Fruit fly (Drosophila melanogaster) whole organism: ENCODE measurements around the gene CG14669.

Experiments
- CG8478 ChIP-seq: fragments of >200 bp; optimal IDR thresholded peaks from 2 replicates; lab custom pipeline; 2018; ENCODE audit warnings: inconsistent platforms
- Dll ChIP-seq: fragments of >200 bp; optimal IDR thresholded peaks from 2 replicates; lab custom pipeline; 2017
- EcR ChIP-seq, 2 experiments: fragments of >200 bp; optimal IDR thresholded peaks; 2 replicates each; lab custom pipeline; 2017; ENCODE audit warnings: missing biosample characterization in 2 of 2, missing genetic modification characterization in 2 of 2, missing genetic modification reagents in 2 of 2
- pan ChIP-seq: fragments of >200 bp; optimal IDR thresholded peaks from 2 replicates; lab custom pipeline; 2017
- psq ChIP-seq: fragments of >200 bp; optimal IDR thresholded peaks from 2 replicates; lab custom pipeline; 2017
- usp ChIP-seq: fragments of >200 bp; optimal IDR thresholded peaks from 2 replicates; lab custom pipeline; 2017; ENCODE audit warnings: missing biosample characterization, missing genetic modification characterization, mixed read lengths

DNA sequence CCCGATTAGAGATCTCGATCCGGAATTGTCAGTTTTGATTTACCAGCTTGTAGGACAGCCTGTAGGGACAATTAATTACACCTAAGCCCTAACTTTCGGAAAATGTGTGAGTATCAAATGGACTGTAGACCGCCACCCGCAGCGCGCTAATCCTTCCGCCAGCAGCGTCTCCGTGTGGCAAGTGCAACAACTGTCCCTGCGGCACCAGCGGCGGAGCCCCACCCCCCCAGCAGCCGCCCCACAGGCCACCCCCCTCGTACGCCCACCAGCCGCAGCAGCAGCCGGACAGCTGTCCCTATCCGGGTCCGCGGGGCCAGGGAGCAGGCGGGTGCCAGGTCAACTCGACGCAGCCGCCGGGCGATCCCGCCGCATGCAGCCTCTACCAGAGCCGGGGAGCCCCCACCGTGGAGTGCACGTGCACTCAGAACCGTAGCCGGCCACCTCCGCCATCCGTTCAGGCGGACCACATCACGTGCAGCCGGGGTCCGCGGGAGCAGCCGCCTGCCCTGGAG lies 44.8 kb upstream of the CG14669 start, which contains the start of the genes CG31542 and CG34277:
- TF ChIP-seq pan (lab: Kevin White, UChicago) (no peak), psq (lab: Kevin White, UChicago) (no peak), EcR (GFP tag; optimal IDR thresholded peaks at IDR 0.05; lab: Kevin White, UChicago) (no peak), Dll (lab: Kevin White, UChicago) (no peak), usp (GFP tag; lab: Kevin White, UChicago) (no peak), CG8478 (lab: Kevin White, UChicago) (no peak)
